Fruit fly (Drosophila melanogaster) whole organism, wandering third instar larva: ENCODE data around the gene CG18823.

Experiments used
- CG32264 ChIP-seq: fragments of 200-800 bp; sonication (Bioruptor generic); optimal IDR thresholded peaks from 2 replicates; lab custom pipeline; 2016; ENCODE audit warnings: missing biosample characterization, missing genetic modification characterization
- Dif ChIP-seq: fragments of 200-275, 200-300 bp; sonication (Bioruptor generic); optimal IDR thresholded peaks from 2 replicates; lab custom pipeline; 2018; ENCODE audit warnings: missing biosample characterization, missing genetic modification characterization; ENCODE audit not compliant: partially characterized antibody
- HLH106 ChIP-seq: fragments of 200-800 bp; optimal IDR thresholded peaks from 3 replicates; lab custom pipeline; 2019; ENCODE audit warnings: missing biosample characterization, mild to moderate bottlenecking, missing genetic modification characterization, moderate library complexity
- Hnf4 ChIP-seq: fragments of 200-800 bp; sonication (Bioruptor generic); optimal IDR thresholded peaks from 2 replicates; lab custom pipeline; 2016; ENCODE audit warnings: missing biosample characterization, mild to moderate bottlenecking, missing genetic modification characterization
- Jra ChIP-seq: sonication (Bioruptor generic); optimal IDR thresholded peaks from 2 replicates; lab custom pipeline; 2016; ENCODE audit warnings: missing biosample characterization, missing genetic modification characterization
- Mio ChIP-seq: sonication (Bioruptor generic); optimal IDR thresholded peaks from 2 replicates; lab custom pipeline; 2016; ENCODE audit warnings: missing biosample characterization, missing genetic modification characterization
- N ChIP-seq: fragments of >200 bp; optimal IDR thresholded peaks from 2 replicates; lab custom pipeline; 2018; ENCODE audit warnings: missing biosample characterization, missing external identifiers, missing genetic modification characterization
- OdsH ChIP-seq: fragments of 200-800 bp; sonication (Bioruptor generic); optimal IDR thresholded peaks from 2 replicates; lab custom pipeline; 2016; ENCODE audit warnings: missing biosample characterization, mild to moderate bottlenecking, missing genetic modification characterization
- Rel ChIP-seq, 2 experiments: fragments of 200-800 bp; sonication (Bioruptor generic) in 1 of 2; optimal IDR thresholded peaks; 2 replicates in 1 of 2; 3 replicates in 1 of 2; lab custom pipeline; 2016 to 2019; ENCODE audit warnings: mild to moderate bottlenecking in 2 of 2, missing biosample characterization in 2 of 2, missing genetic modification characterization in 2 of 2, moderate library complexity in 1 of 2
- Sp1 ChIP-seq: fragments of 200-800 bp; sonication (Bioruptor generic); optimal IDR thresholded peaks from 3 replicates; lab custom pipeline; 2019; ENCODE audit warnings: missing biosample characterization, mild to moderate bottlenecking, missing genetic modification characterization, moderate library complexity
- br ChIP-seq: fragments of 200-800 bp; sonication (Bioruptor generic); optimal IDR thresholded peaks from 2 replicates; lab custom pipeline; 2016; ENCODE audit warnings: missing biosample characterization, missing genetic modification characterization
- brk ChIP-seq: fragments of 200-800 bp; sonication (Bioruptor generic); optimal IDR thresholded peaks from 2 replicates; lab custom pipeline; 2016; ENCODE audit warnings: missing biosample characterization, mild to moderate bottlenecking, missing genetic modification characterization
- dl ChIP-seq, 2 experiments: fragments of 175-275, 200-275 bp in 1 of 2; fragments of 200-275 bp in 1 of 2; sonication (Bioruptor generic); optimal IDR thresholded peaks; lab custom pipeline; 2018; ENCODE audit warnings: mild to moderate bottlenecking in 2 of 2, missing biosample characterization in 2 of 2, missing genetic modification characterization in 2 of 2, moderate library complexity in 2 of 2; ENCODE audit not compliant: partially characterized antibody in 2 of 2, insufficient read depth in 1 of 2
- dmrt93B ChIP-seq: fragments of 200-800 bp; sonication (Bioruptor generic); optimal IDR thresholded peaks from 2 replicates; lab custom pipeline; 2018; ENCODE audit warnings: missing biosample characterization, mild to moderate bottlenecking, missing genetic modification characterization
- dsf ChIP-seq: sonication (Bioruptor generic); optimal IDR thresholded peaks from 2 replicates; lab custom pipeline; 2016; ENCODE audit warnings: missing biosample characterization, missing genetic modification characterization, borderline replicate concordance
- ey ChIP-seq: fragments of 200-800 bp; sonication (Bioruptor generic); optimal IDR thresholded peaks from 2 replicates; lab custom pipeline; 2016; ENCODE audit warnings: missing biosample characterization, missing genetic modification characterization
- foxo ChIP-seq, 2 experiments: fragments of 200-800 bp; sonication (Bioruptor generic); optimal IDR thresholded peaks; 2 replicates in 1 of 2; 3 replicates in 1 of 2; lab custom pipeline; 2016 to 2017; ENCODE audit warnings: missing biosample characterization in 2 of 2, missing genetic modification characterization in 2 of 2
- fru ChIP-seq: fragments of 200-800 bp; sonication (Bioruptor generic); optimal IDR thresholded peaks from 3 replicates; lab custom pipeline; 2016; ENCODE audit warnings: missing biosample characterization, mild to moderate bottlenecking, missing genetic modification characterization
- h ChIP-seq: fragments of 200-800 bp; sonication (Bioruptor generic); optimal IDR thresholded peaks from 3 replicates; lab custom pipeline; 2016; ENCODE audit warnings: missing biosample characterization, mild to moderate bottlenecking, missing genetic modification characterization
- jim ChIP-seq: fragments of 175-275, 200-325 bp; sonication (Bioruptor generic); optimal IDR thresholded peaks from 2 replicates; lab custom pipeline; 2016; ENCODE audit warnings: missing biosample characterization, mild to moderate bottlenecking, missing genetic modification characterization
- psq ChIP-seq: fragments of 200-800 bp; sonication (Bioruptor generic); optimal IDR thresholded peaks from 3 replicates; lab custom pipeline; 2017; ENCODE audit warnings: missing biosample characterization, mild to moderate bottlenecking, missing genetic modification characterization, moderate library complexity
- rgr ChIP-seq: fragments of 200-800 bp; sonication (Bioruptor generic); optimal IDR thresholded peaks from 3 replicates; lab custom pipeline; 2016; ENCODE audit warnings: missing biosample characterization, mild to moderate bottlenecking, missing genetic modification characterization
- sage ChIP-seq: fragments of 200-800 bp; sonication (Bioruptor generic); optimal IDR thresholded peaks from 2 replicates; lab custom pipeline; 2016; ENCODE audit warnings: missing biosample characterization, mild to moderate bottlenecking, missing genetic modification characterization
- sv ChIP-seq: fragments of 200-800 bp; sonication (Bioruptor generic); optimal IDR thresholded peaks from 3 replicates; lab custom pipeline; 2016; ENCODE audit warnings: missing biosample characterization, missing genetic modification characterization
- tai ChIP-seq: sonication (Bioruptor generic); optimal IDR thresholded peaks from 2 replicates; lab custom pipeline; 2016; ENCODE audit warnings: missing biosample characterization, missing genetic modification characterization
- usp ChIP-seq: fragments of >200 bp; optimal IDR thresholded peaks from 2 replicates; lab custom pipeline; 2017; ENCODE audit warnings: missing biosample characterization, missing genetic modification characterization
- woc ChIP-seq: sonication (Bioruptor generic); optimal IDR thresholded peaks from 2 replicates; lab custom pipeline; 2016; ENCODE audit warnings: missing biosample characterization, mild to moderate bottlenecking, missing genetic modification characterization

Gene CG18823

DNA sequence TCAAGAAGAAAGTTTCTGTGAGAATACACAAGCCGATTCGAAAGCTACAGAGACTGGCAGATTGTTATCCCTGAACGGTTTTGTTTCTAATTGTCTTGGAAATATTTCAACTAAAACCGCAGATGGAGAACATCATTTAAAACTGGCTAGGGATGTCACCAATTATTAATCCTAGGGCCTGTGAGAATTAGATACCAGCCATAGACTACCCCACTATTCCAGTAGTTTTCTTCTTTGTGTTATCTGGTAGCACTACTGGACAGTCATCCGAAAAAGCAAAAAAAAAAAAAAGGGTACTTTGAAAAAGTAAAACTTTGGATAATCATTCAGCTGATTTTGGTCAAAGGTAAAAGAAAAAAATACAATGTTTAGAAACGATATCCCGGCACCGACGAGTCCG is at the start of gene CG18823:
TSS of gene CG18823 (plus strand) at position 301 of the 400 bp plus-strand sequence.
- TF ChIP-seq Rel (GFP tag; optimal IDR thresholded peaks at IDR 0.05; lab: Kevin White, UChicago), result no peak
- TF ChIP-seq Rel (tag; optimal IDR thresholded peaks at IDR 0.05; lab: Kevin White, UChicago), result no peak
- no peak for TF ChIP-seq sage
- no peak for TF ChIP-seq usp (GFP tag; lab: Kevin White, UChicago)
- no peak for TF ChIP-seq h (GFP tag; lab: Kevin White, UChicago)
- no peak for TF ChIP-seq Mio
- TF ChIP-seq tai, result no peak
- no peak for TF ChIP-seq HLH106

DNA sequence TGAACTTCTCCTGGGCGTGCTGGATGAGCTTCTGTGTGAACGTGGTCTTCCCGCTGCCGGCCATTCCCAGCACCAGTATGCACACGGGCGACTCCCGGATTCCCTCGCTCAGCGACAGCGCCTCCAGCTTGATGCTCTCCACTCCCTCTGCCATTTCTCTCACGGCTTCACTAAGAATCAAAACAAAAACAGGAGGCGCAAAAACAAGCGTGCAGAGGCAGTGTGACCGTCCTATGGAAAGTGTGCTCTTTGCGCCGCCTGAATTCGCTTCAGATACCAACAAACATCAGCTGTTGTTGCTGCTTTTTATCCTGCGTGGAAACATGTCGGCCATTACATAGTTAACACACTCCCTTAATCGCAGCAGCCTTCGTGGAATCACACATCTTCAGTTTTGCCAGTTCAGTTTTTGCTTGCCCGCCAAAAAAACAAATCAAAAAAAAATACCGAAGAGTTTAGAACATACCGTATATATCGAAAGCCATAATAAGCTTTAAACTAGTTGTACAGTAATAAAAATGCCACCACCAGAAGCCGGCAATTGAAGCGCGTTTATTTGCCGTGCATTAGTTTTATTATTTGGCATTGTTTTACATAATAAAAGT is 49.6 kb upstream of the CG18823 start, which contains the start of the genes CG3704 and mus81:
TSS of gene CG3704 (minus strand) at position 226 of the 605 bp plus-strand sequence.
TSS of gene mus81 (plus strand) at position 496 of the 605 bp plus-strand sequence.
- TF ChIP-seq dsf (GFP tag; lab: Kevin White, UChicago) (no peak), sv (GFP tag; lab: Kevin White, UChicago) (no peak), Hnf4 (no peak), dl (GFP tag; optimal IDR thresholded peaks at IDR 0.05; lab: Kevin White, UChicago; ENCODE audit: insufficient read depth in 1 of 2, partially characterized antibody in 2 of 2) (no peak), dmrt93B (GFP tag; lab: Kevin White, UChicago) (no peak), HLH106 (peak; percentile 11), psq (peak; percentile 4), tai (no peak), rgr (GFP tag; lab: Kevin White, UChicago) (peak; percentile 9), Dif (GFP tag; lab: Kevin White, UChicago) (no peak), sage (no peak), Rel (GFP tag; optimal IDR thresholded peaks at IDR 0.05; lab: Kevin White, UChicago) (no peak), Rel (tag; optimal IDR thresholded peaks at IDR 0.05; lab: Kevin White, UChicago) (no peak)

DNA sequence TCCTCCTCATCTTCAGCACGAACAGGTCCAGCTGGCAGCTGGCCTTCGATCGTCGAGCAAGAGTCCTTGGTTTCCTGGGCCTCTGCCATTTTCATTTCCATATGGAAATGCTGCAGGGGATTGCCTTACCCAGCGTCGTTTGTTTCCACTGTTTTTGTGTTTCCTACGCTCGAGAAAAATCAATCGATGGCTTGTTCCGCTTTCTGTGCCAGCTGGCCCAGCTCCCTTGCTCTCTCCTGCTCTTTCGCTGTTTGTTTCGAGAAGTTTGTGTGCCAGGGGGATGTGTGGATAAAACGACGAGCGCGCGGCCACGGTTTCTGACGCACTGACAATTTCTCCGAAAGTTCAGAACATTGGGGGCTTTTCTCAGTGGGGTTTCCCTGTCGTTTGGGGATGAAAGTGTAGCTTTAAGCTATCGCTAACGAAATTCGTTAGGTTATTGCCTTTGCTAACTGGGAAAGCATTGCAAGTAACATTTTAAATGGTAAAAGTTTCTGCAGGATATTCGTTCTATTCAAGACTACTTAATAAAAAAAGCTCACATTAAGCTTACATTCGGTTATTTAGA is 44.8 kb upstream of the CG18823 start, which contains the start of gene CG3703:
TSS of gene CG3703 (minus strand) at position 328 of the 568 bp plus-strand sequence.
- no peak for TF ChIP-seq CG32264 (GFP tag; lab: Kevin White, UChicago)
- TF ChIP-seq sv (GFP tag; lab: Kevin White, UChicago), result no peak
- no peak for TF ChIP-seq Rel (GFP tag; optimal IDR thresholded peaks at IDR 0.05; lab: Kevin White, UChicago)
- peak; percentile 97 for TF ChIP-seq Rel (tag; optimal IDR thresholded peaks at IDR 0.05; lab: Kevin White, UChicago)
- no peak for TF ChIP-seq jim
- no peak for TF ChIP-seq Mio

DNA sequence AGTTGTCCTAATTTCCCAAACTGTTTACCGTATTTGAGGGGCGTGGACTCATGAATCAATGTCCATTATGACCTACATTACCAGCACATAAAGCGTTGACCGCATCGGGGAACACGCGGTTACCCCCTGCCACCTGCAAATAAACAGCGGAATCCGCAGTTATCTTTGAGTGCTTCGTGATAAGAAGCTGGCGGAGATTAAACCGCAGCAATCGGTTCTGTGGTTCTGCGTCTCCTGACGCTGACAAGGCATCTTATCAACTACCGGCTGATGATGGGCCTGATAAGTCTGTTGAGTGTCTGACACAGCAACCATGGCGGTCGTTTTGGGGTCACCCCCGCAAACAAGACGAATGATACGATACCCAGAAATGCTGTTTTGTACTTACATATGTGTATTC is 44.2 kb upstream of the CG18823 start:
- TF ChIP-seq h (GFP tag; lab: Kevin White, UChicago) (peak; percentile 29), woc (GFP tag; lab: Kevin White, UChicago) (no peak)

DNA sequence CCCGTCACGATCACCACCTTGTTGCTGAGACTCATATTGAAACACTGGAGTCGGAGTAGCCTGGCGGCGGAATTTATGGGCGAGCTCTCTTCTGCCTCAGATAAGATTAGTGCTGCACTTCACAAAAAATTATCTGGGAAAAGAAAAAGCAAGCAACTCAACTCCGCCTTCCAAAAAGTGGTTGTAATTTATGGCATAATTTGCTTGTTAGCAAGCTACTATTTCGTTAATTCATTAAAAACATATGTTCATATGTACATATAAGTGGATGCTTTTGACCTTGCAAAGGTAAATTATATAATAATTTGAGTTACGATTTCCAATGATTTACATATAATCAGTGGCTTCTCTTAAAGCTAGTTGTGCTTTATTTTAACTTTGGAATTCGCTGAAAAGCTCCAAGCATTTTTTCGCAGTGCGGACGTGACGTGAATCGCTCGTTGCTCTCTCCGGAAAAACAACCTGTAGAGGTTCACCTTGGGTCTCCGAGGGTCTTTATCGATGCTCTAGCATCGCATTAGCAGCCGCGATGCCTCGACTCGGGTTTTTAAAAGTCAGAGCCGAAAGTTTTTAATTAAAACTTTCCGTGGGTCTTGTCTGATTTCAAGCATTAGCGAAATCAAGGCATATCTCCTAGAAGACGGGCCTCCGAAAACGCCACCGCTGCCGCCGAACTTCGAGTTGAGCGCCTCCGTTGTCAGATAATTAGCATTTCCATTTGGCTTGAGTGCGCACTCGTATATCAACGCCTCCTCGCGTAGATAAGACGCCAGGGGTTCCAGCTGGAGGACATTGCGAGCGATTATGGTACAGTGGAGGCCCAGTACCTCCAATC is 42.7 kb upstream of the CG18823 start, which contains the start of gene CG3699:
TSS of gene CG3699 (minus strand) at position 51 of the 835 bp plus-strand sequence.
- no peak for TF ChIP-seq Dif (GFP tag; lab: Kevin White, UChicago)
- no peak for TF ChIP-seq Jra
- no peak for TF ChIP-seq dsf (GFP tag; lab: Kevin White, UChicago)
- peak; percentile 21 for TF ChIP-seq sv (GFP tag; lab: Kevin White, UChicago)
- TF ChIP-seq psq, result peak; percentile 44
- TF ChIP-seq dmrt93B (GFP tag; lab: Kevin White, UChicago), result peak; percentile 55
- peak; percentile 57 for TF ChIP-seq br (GFP tag; lab: Kevin White, UChicago)
- no peak for TF ChIP-seq Mio
- peak; percentile 57 for TF ChIP-seq HLH106
- peak; percentile 61 for TF ChIP-seq fru
- no peak for TF ChIP-seq Rel (GFP tag; optimal IDR thresholded peaks at IDR 0.05; lab: Kevin White, UChicago)
- TF ChIP-seq Rel (tag; optimal IDR thresholded peaks at IDR 0.05; lab: Kevin White, UChicago), result no peak
- peak; percentile 53 for TF ChIP-seq OdsH (GFP tag; lab: Kevin White, UChicago)
- peak; percentile 43 for TF ChIP-seq rgr (GFP tag; lab: Kevin White, UChicago)
- peak; percentile 53 for TF ChIP-seq Sp1 (GFP tag; lab: Kevin White, UChicago)
- TF ChIP-seq jim, result no peak
- TF ChIP-seq N, result no peak
- TF ChIP-seq foxo (GFP tag; optimal IDR thresholded peaks at IDR 0.05; lab: Kevin White, UChicago), result peak in 1 of 2 experiments; percentile 58
- no peak for TF ChIP-seq CG32264 (GFP tag; lab: Kevin White, UChicago)
- TF ChIP-seq ey (GFP tag; lab: Kevin White, UChicago), result peak; percentile 40
- peak; percentile 27 for TF ChIP-seq h (GFP tag; lab: Kevin White, UChicago)
- TF ChIP-seq brk (GFP tag; lab: Kevin White, UChicago), result no peak
- no peak for TF ChIP-seq tai
